Fruit fly (Drosophila melanogaster) whole organism, wandering third instar larva: ENCODE results near the gene mmd.
A peak's percentile ranks its signal among the peaks of the same experiment; 100 is the strongest.

Experiments used
- Abd-B ChIP-seq: fragments of >200 bp; optimal IDR thresholded peaks from 2 replicates; lab custom pipeline; 2017; ENCODE audit warnings: missing biosample characterization, missing genetic modification characterization
- CG9705 ChIP-seq: fragments of 200-800 bp; sonication (Bioruptor generic); optimal IDR thresholded peaks from 2 replicates; lab custom pipeline; 2018; ENCODE audit warnings: missing biosample characterization, mild to moderate bottlenecking, missing genetic modification characterization
- Dif ChIP-seq: fragments of 200-275, 200-300 bp; sonication (Bioruptor generic); optimal IDR thresholded peaks from 2 replicates; lab custom pipeline; 2018; ENCODE audit warnings: missing biosample characterization, missing genetic modification characterization; ENCODE audit not compliant: partially characterized antibody
- HLH106 ChIP-seq: fragments of 200-800 bp; optimal IDR thresholded peaks from 3 replicates; lab custom pipeline; 2019; ENCODE audit warnings: missing biosample characterization, mild to moderate bottlenecking, missing genetic modification characterization, moderate library complexity
- Hnf4 ChIP-seq: fragments of 200-800 bp; sonication (Bioruptor generic); optimal IDR thresholded peaks from 2 replicates; lab custom pipeline; 2016; ENCODE audit warnings: missing biosample characterization, mild to moderate bottlenecking, missing genetic modification characterization
- Hr78 ChIP-seq: fragments of >200 bp; optimal IDR thresholded peaks from 2 replicates; lab custom pipeline; 2017; ENCODE audit warnings: missing biosample characterization, missing genetic modification characterization
- Mio ChIP-seq: sonication (Bioruptor generic); optimal IDR thresholded peaks from 2 replicates; lab custom pipeline; 2016; ENCODE audit warnings: missing biosample characterization, missing genetic modification characterization
- Myc ChIP-seq: fragments of >200 bp; optimal IDR thresholded peaks from 2 replicates; lab custom pipeline; 2017
- OdsH ChIP-seq: fragments of 200-800 bp; sonication (Bioruptor generic); optimal IDR thresholded peaks from 2 replicates; lab custom pipeline; 2016; ENCODE audit warnings: missing biosample characterization, mild to moderate bottlenecking, missing genetic modification characterization
- Rel ChIP-seq, 2 experiments: fragments of 200-800 bp; sonication (Bioruptor generic) in 1 of 2; optimal IDR thresholded peaks; 2 replicates in 1 of 2; 3 replicates in 1 of 2; lab custom pipeline; 2016 to 2019; ENCODE audit warnings: mild to moderate bottlenecking in 2 of 2, missing biosample characterization in 2 of 2, missing genetic modification characterization in 2 of 2, moderate library complexity in 1 of 2
- Sp1 ChIP-seq: fragments of 200-800 bp; sonication (Bioruptor generic); optimal IDR thresholded peaks from 3 replicates; lab custom pipeline; 2019; ENCODE audit warnings: missing biosample characterization, mild to moderate bottlenecking, missing genetic modification characterization, moderate library complexity
- Vsx2 ChIP-seq: fragments of 200-300, 225-300 bp; sonication (Bioruptor generic); optimal IDR thresholded peaks from 2 replicates; lab custom pipeline; 2018; ENCODE audit warnings: missing biosample characterization, missing genetic modification characterization; ENCODE audit not compliant: partially characterized antibody
- brk ChIP-seq: fragments of 200-800 bp; sonication (Bioruptor generic); optimal IDR thresholded peaks from 2 replicates; lab custom pipeline; 2016; ENCODE audit warnings: missing biosample characterization, mild to moderate bottlenecking, missing genetic modification characterization
- dmrt93B ChIP-seq: fragments of 200-800 bp; sonication (Bioruptor generic); optimal IDR thresholded peaks from 2 replicates; lab custom pipeline; 2018; ENCODE audit warnings: missing biosample characterization, mild to moderate bottlenecking, missing genetic modification characterization
- foxo ChIP-seq, 2 experiments: fragments of 200-800 bp; sonication (Bioruptor generic); optimal IDR thresholded peaks; 2 replicates in 1 of 2; 3 replicates in 1 of 2; lab custom pipeline; 2016 to 2017; ENCODE audit warnings: missing biosample characterization in 2 of 2, missing genetic modification characterization in 2 of 2
- fru ChIP-seq: fragments of 200-800 bp; sonication (Bioruptor generic); optimal IDR thresholded peaks from 3 replicates; lab custom pipeline; 2016; ENCODE audit warnings: missing biosample characterization, mild to moderate bottlenecking, missing genetic modification characterization
- h ChIP-seq: fragments of 200-800 bp; sonication (Bioruptor generic); optimal IDR thresholded peaks from 3 replicates; lab custom pipeline; 2016; ENCODE audit warnings: missing biosample characterization, mild to moderate bottlenecking, missing genetic modification characterization
- jim ChIP-seq: fragments of 175-275, 200-325 bp; sonication (Bioruptor generic); optimal IDR thresholded peaks from 2 replicates; lab custom pipeline; 2016; ENCODE audit warnings: missing biosample characterization, mild to moderate bottlenecking, missing genetic modification characterization
- rgr ChIP-seq: fragments of 200-800 bp; sonication (Bioruptor generic); optimal IDR thresholded peaks from 3 replicates; lab custom pipeline; 2016; ENCODE audit warnings: missing biosample characterization, mild to moderate bottlenecking, missing genetic modification characterization
- sage ChIP-seq: fragments of 200-800 bp; sonication (Bioruptor generic); optimal IDR thresholded peaks from 2 replicates; lab custom pipeline; 2016; ENCODE audit warnings: missing biosample characterization, mild to moderate bottlenecking, missing genetic modification characterization
- sv ChIP-seq: fragments of 200-800 bp; sonication (Bioruptor generic); optimal IDR thresholded peaks from 3 replicates; lab custom pipeline; 2016; ENCODE audit warnings: missing biosample characterization, missing genetic modification characterization
- usp ChIP-seq: fragments of >200 bp; optimal IDR thresholded peaks from 2 replicates; lab custom pipeline; 2017; ENCODE audit warnings: missing biosample characterization, missing genetic modification characterization

The mmd gene

DNA sequence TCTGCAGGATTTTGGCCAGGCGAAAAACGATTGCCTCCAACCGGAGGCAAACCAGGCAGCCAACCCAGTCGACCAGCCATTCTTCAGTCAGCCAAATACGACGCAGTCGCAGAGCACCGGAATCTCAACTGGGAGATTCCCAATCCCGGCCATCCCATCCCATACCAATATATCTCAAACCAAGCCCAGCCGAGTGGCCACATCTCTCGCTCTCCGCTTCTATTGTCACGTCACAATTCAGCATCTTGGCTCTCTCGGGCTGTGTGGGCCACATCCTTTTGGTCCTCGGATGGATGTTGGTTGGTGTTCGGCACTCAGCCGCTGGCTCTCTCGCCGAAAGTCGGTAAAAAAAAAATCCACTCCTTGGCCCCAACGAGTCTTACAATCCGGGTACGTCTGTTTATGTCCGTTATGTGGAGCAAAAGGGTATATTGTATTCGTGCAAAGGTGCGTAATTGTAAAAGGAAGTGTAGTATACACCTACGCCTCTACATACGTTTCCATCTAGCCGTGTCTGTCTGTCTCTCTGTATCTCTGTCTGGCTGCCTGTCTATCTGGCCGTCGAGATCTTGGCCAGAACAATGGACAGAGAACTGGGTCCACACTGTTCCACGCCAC is at the start of gene mmd:
mmd (minus strand) TSS at position 3 of the 618 bp plus-strand sequence.
- TF ChIP-seq usp (GFP tag; lab: Kevin White, UChicago) (no peak), Abd-B (no peak), Mio (GFP tag; lab: Kevin White, UChicago) (no peak), dmrt93B (GFP tag; lab: Kevin White, UChicago) (no peak), Hr78 (GFP tag; lab: Kevin White, UChicago) (no peak), Myc (lab: Kevin White, UChicago) (no peak)

dm6 chrX:16008814-16009213 is 35.9 kb upstream of the mmd start, which contains the start of gene Muc14A:
Gene Muc14A, plus strand, starts transcription at chrX:16009114.
- TF ChIP-seq Hr78 (GFP tag; lab: Kevin White, UChicago) (no peak), sv (no peak), Dif (GFP tag; lab: Kevin White, UChicago) (no peak), OdsH (GFP tag; lab: Kevin White, UChicago) (no peak), sage (GFP tag; lab: Kevin White, UChicago) (no peak), brk (GFP tag; lab: Kevin White, UChicago) (no peak), Abd-B (no peak), jim (no peak)

DNA sequence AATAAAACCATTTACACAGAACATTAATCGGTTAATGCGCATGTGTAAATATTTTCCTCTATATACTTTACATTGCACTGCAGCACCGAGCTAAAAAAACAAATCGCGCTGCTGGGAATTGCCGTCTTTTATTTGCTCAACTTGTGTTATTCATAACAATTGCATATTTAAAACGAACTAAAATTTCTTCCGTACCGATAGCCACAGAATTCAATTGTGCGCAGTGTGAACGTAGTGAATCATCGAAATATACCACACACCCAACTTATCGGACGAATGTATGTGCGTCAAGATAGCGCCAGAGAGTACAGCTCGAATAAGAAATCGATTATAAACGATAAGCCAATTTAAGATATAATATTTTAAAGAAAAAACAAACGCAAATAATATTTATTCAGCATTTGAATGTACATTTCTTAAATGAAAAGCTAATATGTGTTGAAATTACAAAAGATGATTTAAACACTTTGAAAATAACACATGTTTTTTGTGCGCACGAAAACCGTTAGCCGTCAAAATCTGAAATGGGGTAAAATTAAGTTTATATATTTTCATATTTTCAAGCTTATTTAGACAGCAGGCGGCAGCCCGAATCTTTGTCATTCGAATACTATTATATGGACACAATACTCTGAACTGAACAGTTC is 32.7 kb upstream of the mmd start, which contains the start of the genes vap and CG12698:
vap (minus strand) TSS at position 262 of the 647 bp plus-strand sequence.
CG12698 (plus strand) TSS at position 597 of the 647 bp plus-strand sequence.
- TF ChIP-seq Vsx2 (GFP tag; lab: Kevin White, UChicago) = peak; percentile 35
- no peak for TF ChIP-seq jim
- peak; percentile 22 for TF ChIP-seq fru (GFP tag; lab: Kevin White, UChicago)
- no peak for TF ChIP-seq Myc (lab: Kevin White, UChicago)
- no peak for TF ChIP-seq CG9705 (GFP tag; lab: Kevin White, UChicago)
- no peak for TF ChIP-seq Hnf4 (GFP tag; lab: Kevin White, UChicago)
- TF ChIP-seq Rel (GFP tag; optimal IDR thresholded peaks at IDR 0.05; lab: Kevin White, UChicago) = no peak
- TF ChIP-seq Rel (tag; optimal IDR thresholded peaks at IDR 0.05; lab: Kevin White, UChicago) = no peak
- no peak for TF ChIP-seq Mio (GFP tag; lab: Kevin White, UChicago)
- no peak for TF ChIP-seq foxo (GFP tag; optimal IDR thresholded peaks at IDR 0.05; lab: Kevin White, UChicago)

DNA sequence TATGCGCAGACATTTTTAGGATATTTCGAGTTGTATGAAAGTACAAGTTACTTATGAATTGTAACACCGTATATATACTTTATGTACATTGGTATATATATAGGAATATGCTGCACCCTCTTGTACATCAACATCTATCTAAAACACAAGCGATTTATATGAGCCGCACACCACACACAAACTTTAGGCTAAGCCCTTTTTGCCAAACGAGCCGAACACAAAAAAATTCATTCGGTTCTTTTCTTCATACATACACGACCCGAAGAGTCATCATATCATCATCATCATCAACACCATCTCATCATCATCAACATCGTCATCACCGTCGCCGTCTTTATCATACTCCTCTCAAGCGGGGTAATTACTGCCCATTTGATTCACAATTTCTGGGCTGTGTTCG is 32.1 kb upstream of the mmd start:
- TF ChIP-seq OdsH (GFP tag; lab: Kevin White, UChicago) (peak; percentile 5), rgr (no peak), CG9705 (GFP tag; lab: Kevin White, UChicago) (no peak)
- TF ChIP-seq, all 38 proteins: peak for 1

DNA sequence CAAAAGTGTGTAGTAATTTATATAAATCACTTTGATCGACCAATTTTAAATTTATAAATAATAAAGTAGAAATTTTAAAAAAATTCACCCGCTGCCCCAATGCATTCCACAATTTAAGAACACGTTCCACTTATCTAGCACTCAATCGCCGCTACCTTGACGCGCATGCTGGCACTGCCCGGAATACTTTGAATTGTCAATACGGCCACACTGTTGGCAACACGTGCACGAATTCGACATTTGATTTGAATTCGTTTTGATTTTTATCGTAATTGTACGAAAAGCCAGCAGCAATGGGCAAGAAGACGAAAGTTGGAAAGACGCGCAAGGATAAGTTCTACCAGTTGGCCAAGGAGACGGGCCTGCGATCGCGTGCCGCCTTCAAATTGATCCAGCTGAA is 23.9 kb upstream of the mmd start, which contains the start of gene CG8939:
CG8939 (plus strand) TSS at position 186 of the 400 bp plus-strand sequence.
- TF ChIP-seq Sp1 (GFP tag; lab: Kevin White, UChicago) (no peak), Myc (lab: Kevin White, UChicago) (peak; percentile 54), brk (GFP tag; lab: Kevin White, UChicago) (no peak)
- TF ChIP-seq, all 38 proteins: peak for 1

DNA sequence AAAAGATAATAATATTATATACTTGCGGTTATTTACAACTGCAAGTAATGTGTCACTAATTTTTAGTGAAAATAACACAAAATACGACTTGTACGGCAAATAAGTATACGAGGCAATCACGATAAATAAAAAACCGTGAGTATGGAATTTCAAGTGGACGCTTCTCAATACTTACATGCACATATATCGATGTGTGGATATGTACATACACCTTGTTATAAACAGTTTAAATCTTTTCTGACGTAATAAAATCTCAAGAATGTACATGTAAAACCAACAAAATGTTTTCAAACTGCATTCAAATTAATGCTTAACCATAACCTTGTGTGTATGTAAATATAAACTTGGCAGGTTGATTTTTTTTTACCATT is 19.6 kb upstream of the mmd start:
- TF ChIP-seq h (GFP tag; lab: Kevin White, UChicago) (no peak), Myc (lab: Kevin White, UChicago) (no peak), dmrt93B (GFP tag; lab: Kevin White, UChicago) (no peak), Sp1 (GFP tag; lab: Kevin White, UChicago) (no peak), Dif (GFP tag; lab: Kevin White, UChicago) (no peak), Vsx2 (GFP tag; lab: Kevin White, UChicago) (no peak), rgr (no peak), HLH106 (tag; lab: Kevin White, UChicago) (no peak)
